1 worm cellular context compared by ENCODE assay signal in the genomic region with DNA sequence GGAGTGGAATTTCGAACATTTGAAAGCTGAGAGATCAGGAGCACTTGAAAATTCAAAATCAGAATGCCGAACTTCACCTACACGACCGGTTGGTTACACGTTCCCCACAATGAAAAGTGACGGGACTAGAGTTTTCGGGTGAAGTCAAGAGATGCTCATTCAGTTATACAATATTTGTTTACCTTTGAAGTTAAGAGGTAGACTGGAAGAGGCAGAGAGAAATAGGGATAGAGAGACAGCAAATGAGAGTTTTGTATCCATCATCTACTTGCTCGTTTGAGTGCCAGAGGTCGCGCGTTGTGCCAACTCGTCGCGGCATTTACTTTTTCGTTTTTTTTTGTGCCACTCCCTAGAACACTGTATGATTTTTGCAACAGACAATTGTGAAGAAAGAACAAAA.
TF ChIP-seq lines count a peak whose summit lies in the region.

No protein-coding gene starts in this region.

TF ChIP-seq in whole organism, L1 larva, 84 proteins besides CTCF, POLR2A, EP300 and RAD21 (continued from another document):
- TF ChIP-seq unc-62 (GFP tag; optimal IDR thresholded peaks at IDR 0.05; lab: Kevin White, UChicago) = no peak
- no peak for TF ChIP-seq zip-4 (GFP tag; optimal IDR thresholded peaks at IDR 0.05; lab: Kevin White, UChicago)
- TF ChIP-seq hlh-17 (GFP tag; optimal IDR thresholded peaks at IDR 0.05; lab: Kevin White, UChicago; ENCODE audit: borderline replicate concordance) = no peak
- TF ChIP-seq lin-14 (GFP tag; optimal IDR thresholded peaks at IDR 0.05; lab: Kevin White, UChicago) = peak; percentile 12
- TF ChIP-seq nhr-237 (tag; optimal IDR thresholded peaks at IDR 0.05; lab: Kevin White, UChicago) = no peak
- no peak for TF ChIP-seq nhr-71 (tag; optimal IDR thresholded peaks at IDR 0.05; lab: Kevin White, UChicago)
- TF ChIP-seq hlh-4 (tag; optimal IDR thresholded peaks at IDR 0.05; lab: Kevin White, UChicago) = no peak
- no peak for TF ChIP-seq nhr-84 (tag; optimal IDR thresholded peaks at IDR 0.05; lab: Kevin White, UChicago)
- no peak for TF ChIP-seq vab-15 (tag; optimal IDR thresholded peaks at IDR 0.05; lab: Kevin White, UChicago)
- TF ChIP-seq unc-86 (tag; optimal IDR thresholded peaks at IDR 0.05; lab: Kevin White, UChicago) = no peak
- TF ChIP-seq mep-1 (tag; optimal IDR thresholded peaks at IDR 0.05; lab: Kevin White, UChicago) = no peak
- TF ChIP-seq tbx-2 (tag; optimal IDR thresholded peaks at IDR 0.05; lab: Kevin White, UChicago) = peak; percentile 39
- no peak for TF ChIP-seq zag-1 (tag; optimal IDR thresholded peaks at IDR 0.05; lab: Kevin White, UChicago)
- TF ChIP-seq ztf-4 (tag; optimal IDR thresholded peaks at IDR 0.05; lab: Kevin White, UChicago) = no peak
